Fruit fly (Drosophila melanogaster) whole organism, prepupa: ENCODE data around the gene Pp1-87B.
A peak's percentile ranks its signal among the peaks of the same experiment; 100 is the strongest.

ENCODE experiments used
- Blimp-1 ChIP-seq: fragments of 200-800 bp; sonication (Bioruptor generic); optimal IDR thresholded peaks from 3 replicates; lab custom pipeline; 2017; ENCODE audit warnings: missing biosample characterization, missing genetic modification characterization, mild to moderate bottlenecking, moderate library complexity, missing genetic modification reagents
- CG10631 ChIP-seq: fragments of 200-800 bp; sonication (Bioruptor generic); optimal IDR thresholded peaks from 2 replicates; lab custom pipeline; 2016; ENCODE audit warnings: missing biosample characterization, missing genetic modification characterization
- CG10669 ChIP-seq: fragments of 200-800 bp; sonication (Bioruptor generic); optimal IDR thresholded peaks from 3 replicates; lab custom pipeline; 2018; ENCODE audit warnings: missing biosample characterization, mild to moderate bottlenecking, missing genetic modification characterization, moderate library complexity
- CG11294 ChIP-seq: fragments of 200-800 bp; sonication (Bioruptor generic); IDR thresholded peaks from 2 replicates; pipeline ENCODE4 v1.3.6; 2022; ENCODE audit warnings: missing biosample characterization, missing genetic modification characterization
- CG11762 ChIP-seq: fragments of 200-800 bp; sonication (Bioruptor generic); optimal IDR thresholded peaks from 3 replicates; lab custom pipeline; 2016; ENCODE audit warnings: missing biosample characterization, missing genetic modification characterization; ENCODE audit not compliant: insufficient read depth
- CG15336 ChIP-seq: fragments of 200-800 bp; sonication (Bioruptor generic); IDR thresholded peaks from 2 replicates; pipeline ENCODE4 v1.3.6; 2022; ENCODE audit warnings: missing biosample characterization, missing genetic modification characterization
- CG1621 ChIP-seq: fragments of 200-800 bp; sonication (Bioruptor generic); optimal IDR thresholded peaks from 3 replicates; lab custom pipeline; 2018; ENCODE audit warnings: missing biosample characterization, mild to moderate bottlenecking, missing genetic modification characterization
- CG16779 ChIP-seq: fragments of 200-800 bp; sonication (Bioruptor generic); optimal IDR thresholded peaks from 3 replicates; lab custom pipeline; 2017; ENCODE audit warnings: missing biosample characterization, mild to moderate bottlenecking, missing genetic modification characterization
- CG3032 ChIP-seq: fragments of 200-800 bp; optimal IDR thresholded peaks from 2 replicates; lab custom pipeline; 2019; ENCODE audit warnings: missing biosample characterization, mild to moderate bottlenecking, missing genetic modification characterization, moderate library complexity
- CG31627 ChIP-seq: fragments of 200-800 bp; sonication (Bioruptor generic); optimal IDR thresholded peaks from 3 replicates; lab custom pipeline; 2016; ENCODE audit warnings: missing biosample characterization, missing genetic modification characterization
- CG32006 ChIP-seq: fragments of 200-800 bp; sonication (Bioruptor generic); optimal IDR thresholded peaks from 3 replicates; lab custom pipeline; 2017; ENCODE audit warnings: missing biosample characterization, mild to moderate bottlenecking, missing genetic modification characterization
- CG4318 ChIP-seq: fragments of 200-800 bp; sonication (Bioruptor generic); optimal IDR thresholded peaks from 3 replicates; lab custom pipeline; 2017; ENCODE audit warnings: missing biosample characterization, mild to moderate bottlenecking, missing genetic modification characterization
- CG6163 ChIP-seq: fragments of 200-800 bp; sonication (Bioruptor generic); IDR thresholded peaks from 3 replicates; pipeline ENCODE4 v1.3.6; 2022; ENCODE audit warnings: missing biosample characterization, missing genetic modification characterization
- CG6276 ChIP-seq: fragments of 200-800 bp; sonication (Bioruptor generic); optimal IDR thresholded peaks from 2 replicates; lab custom pipeline; 2017; ENCODE audit warnings: missing biosample characterization, mild to moderate bottlenecking, missing genetic modification characterization
- CG6792 ChIP-seq: fragments of 200-800 bp; sonication (Bioruptor generic); optimal IDR thresholded peaks from 3 replicates; lab custom pipeline; 2016; ENCODE audit warnings: missing biosample characterization, missing genetic modification characterization
- CG6854 ChIP-seq: fragments of 200-800 bp; sonication (Bioruptor generic); optimal IDR thresholded peaks from 2 replicates; lab custom pipeline; 2017; ENCODE audit warnings: missing biosample characterization, mild to moderate bottlenecking, missing genetic modification characterization
- CG8119 ChIP-seq: fragments of 200-800 bp; sonication (Bioruptor generic); IDR thresholded peaks from 3 replicates; pipeline ENCODE4 v1.3.6; 2022; ENCODE audit warnings: missing biosample characterization, missing genetic modification characterization
- CG8632 ChIP-seq: fragments of 200-800 bp; sonication (Bioruptor generic); optimal IDR thresholded peaks from 3 replicates; lab custom pipeline; 2016; ENCODE audit warnings: missing biosample characterization, missing genetic modification characterization
- Eip75B ChIP-seq: fragments of 200-800 bp; sonication (Bioruptor generic); optimal IDR thresholded peaks from 3 replicates; lab custom pipeline; 2016; ENCODE audit warnings: missing biosample characterization, missing genetic modification characterization
- Eip78C ChIP-seq: fragments of 200-800 bp; sonication (Bioruptor generic); peaks from one replicate; lab custom pipeline; 2016; ENCODE audit warnings: missing biosample characterization, missing genetic modification characterization
- Ets21C ChIP-seq: fragments of 200-800 bp; sonication (Bioruptor generic); optimal IDR thresholded peaks from 3 replicates; lab custom pipeline; 2016; ENCODE audit warnings: missing biosample characterization, missing genetic modification characterization
- Gug ChIP-seq: fragments of 200-800 bp; sonication (Bioruptor generic); IDR thresholded peaks from 2 replicates; pipeline ENCODE4 v1.3.6; 2022; ENCODE audit warnings: missing biosample characterization, missing genetic modification characterization
- Hr38 ChIP-seq: sonication (Bioruptor generic); optimal IDR thresholded peaks from 2 replicates; lab custom pipeline; 2016; ENCODE audit warnings: missing biosample characterization, missing genetic modification characterization
- Hr4 ChIP-seq: fragments of 200-800 bp; sonication (Bioruptor generic); optimal IDR thresholded peaks from 3 replicates; lab custom pipeline; 2016; ENCODE audit warnings: missing biosample characterization, missing genetic modification characterization
- Lpt ChIP-seq: fragments of 200-800 bp; sonication (Bioruptor generic); optimal IDR thresholded peaks from 3 replicates; lab custom pipeline; 2016; ENCODE audit warnings: missing biosample characterization, missing genetic modification characterization
- Met ChIP-seq: fragments of 200-800 bp; sonication (Bioruptor generic); optimal IDR thresholded peaks from 3 replicates; lab custom pipeline; 2016; ENCODE audit warnings: missing biosample characterization, missing genetic modification characterization
- OdsH ChIP-seq: fragments of 200-800 bp; sonication (Bioruptor generic); optimal IDR thresholded peaks from 3 replicates; lab custom pipeline; 2016; ENCODE audit warnings: missing biosample characterization, missing genetic modification characterization
- Sox102F ChIP-seq: fragments of 200-800 bp; sonication (Bioruptor generic); optimal IDR thresholded peaks from 2 replicates; lab custom pipeline; 2016; ENCODE audit warnings: missing biosample characterization, mild to moderate bottlenecking, missing genetic modification characterization
- Sox14 ChIP-seq: fragments of 200-800 bp; sonication (Bioruptor generic); optimal IDR thresholded peaks from 3 replicates; lab custom pipeline; 2016; ENCODE audit warnings: missing biosample characterization, missing genetic modification characterization
- achi ChIP-seq: fragments of 200-800 bp; sonication (Bioruptor generic); optimal IDR thresholded peaks from 3 replicates; lab custom pipeline; 2016; ENCODE audit warnings: missing biosample characterization, missing genetic modification characterization
- dac ChIP-seq: fragments of 200-800 bp; sonication (Bioruptor generic); optimal IDR thresholded peaks from 2 replicates; lab custom pipeline; 2017; ENCODE audit warnings: missing biosample characterization, mild to moderate bottlenecking, missing genetic modification characterization
- eg ChIP-seq: fragments of 200-800 bp; sonication (Bioruptor generic); IDR thresholded peaks from 3 replicates; pipeline ENCODE4 v1.3.6; 2022; ENCODE audit warnings: missing biosample characterization, missing genetic modification characterization
- fd59A ChIP-seq: fragments of 200-800 bp; sonication (Bioruptor generic); optimal IDR thresholded peaks from 2 replicates; lab custom pipeline; 2017; ENCODE audit warnings: missing biosample characterization, mild to moderate bottlenecking, missing genetic modification characterization, missing genetic modification reagents
- fd85E ChIP-seq: fragments of 200-800 bp; sonication (Bioruptor generic); optimal IDR thresholded peaks from 3 replicates; lab custom pipeline; 2016; ENCODE audit warnings: missing biosample characterization, missing genetic modification characterization
- fkh ChIP-seq: fragments of 200-800 bp; sonication (Bioruptor generic); optimal IDR thresholded peaks from 3 replicates; lab custom pipeline; 2017; ENCODE audit warnings: missing biosample characterization, mild to moderate bottlenecking, missing genetic modification characterization, moderate library complexity
- lz ChIP-seq: fragments of 200-800 bp; sonication (Bioruptor generic); optimal IDR thresholded peaks from 3 replicates; lab custom pipeline; 2016; ENCODE audit warnings: missing biosample characterization, missing genetic modification characterization
- net ChIP-seq: fragments of 200-800 bp; sonication (Bioruptor generic); optimal IDR thresholded peaks from 3 replicates; lab custom pipeline; 2016; ENCODE audit warnings: missing biosample characterization, missing genetic modification characterization
- pdm3 ChIP-seq: fragments of 200-800 bp; sonication (Bioruptor generic); optimal IDR thresholded peaks from 3 replicates; lab custom pipeline; 2016; ENCODE audit warnings: missing biosample characterization, missing genetic modification characterization
- spab ChIP-seq: fragments of 200-800 bp; sonication (Bioruptor generic); optimal IDR thresholded peaks from 2 replicates; lab custom pipeline; 2017; ENCODE audit warnings: missing biosample characterization, mild to moderate bottlenecking, missing genetic modification characterization, missing genetic modification reagents
- ss ChIP-seq, 2 experiments: fragments of 200-800 bp; sonication (Bioruptor generic); optimal IDR thresholded peaks; 2 replicates in 1 of 2; 3 replicates in 1 of 2; lab custom pipeline; 2017 to 2018; ENCODE audit warnings: mild to moderate bottlenecking in 2 of 2, missing biosample characterization in 2 of 2, missing genetic modification characterization in 2 of 2, moderate library complexity in 1 of 2
- svp ChIP-seq: fragments of 200-800 bp; sonication (Bioruptor generic); peaks from one replicate; lab custom pipeline; 2016; ENCODE audit warnings: missing biosample characterization, missing genetic modification characterization
- topi ChIP-seq: fragments of 200-800 bp; sonication (Bioruptor generic); optimal IDR thresholded peaks from 3 replicates; lab custom pipeline; 2016; ENCODE audit warnings: missing biosample characterization, missing genetic modification characterization

The Pp1-87B gene

dm6 chr3R:12383784-12384183 lies 41.9 kb downstream of the Pp1-87B start:
- TF ChIP-seq CG15336 (GFP tag; lab: Robert Waterston, UW) (no peak), Sox102F (GFP tag; lab: Kevin White, UChicago) (no peak), lz (GFP tag; lab: Kevin White, UChicago) (no peak), Eip78C (GFP tag; lab: Kevin White, UChicago) (peak; percentile 71), fkh (peak; percentile 73), ss (GFP tag; optimal IDR thresholded peaks at IDR 0.05; lab: Kevin White, UChicago) (no peak), Ets21C (GFP tag; lab: Kevin White, UChicago) (no peak), CG6792 (no peak)

- TF ChIP-seq OdsH (GFP tag; lab: Kevin White, UChicago) = no peak
- no peak for TF ChIP-seq Hr38 (GFP tag; lab: Kevin White, UChicago)
- TF ChIP-seq dac (GFP tag; lab: Kevin White, UChicago) = no peak
- no peak for TF ChIP-seq Hr4
- no peak for TF ChIP-seq fd59A (GFP tag; lab: Kevin White, UChicago)
- no peak for TF ChIP-seq Blimp-1 (GFP tag; lab: Kevin White, UChicago)
- TF ChIP-seq topi (GFP tag; lab: Kevin White, UChicago) = no peak
- no peak for TF ChIP-seq CG10631 (GFP tag; lab: Kevin White, UChicago)
- no peak for TF ChIP-seq CG8632 (GFP tag; lab: Kevin White, UChicago)
- no peak for TF ChIP-seq fd85E (GFP tag; lab: Kevin White, UChicago)
- TF ChIP-seq eg (GFP tag; lab: Robert Waterston, UW) = no peak
- TF ChIP-seq CG6792 = no peak
- TF ChIP-seq CG11762 (GFP tag; lab: Kevin White, UChicago) = no peak
- no peak for TF ChIP-seq spab
- TF ChIP-seq CG3032 (tag; lab: Kevin White, UChicago) = no peak
- TF ChIP-seq CG8119 (GFP tag; lab: Robert Waterston, UW) = no peak
- TF ChIP-seq CG10669 (GFP tag; lab: Kevin White, UChicago) = no peak
- no peak for TF ChIP-seq CG15336 (GFP tag; lab: Robert Waterston, UW)
- TF ChIP-seq, all 60 proteins: peak for 0
Observed at dm6 chr3R:12383036-12383435, 42.7 kb downstream of the Pp1-87B start, which contains the start of gene GstD11. Gene GstD11, plus strand, starts transcription at chr3R:12383336.

dm6 chr3R:12382563-12382962 lies 43.2 kb downstream of the Pp1-87B start, which contains the start of gene CG10035:
Gene CG10035, minus strand, starts transcription at chr3R:12382691.
- TF ChIP-seq CG10669 (GFP tag; lab: Kevin White, UChicago) (no peak), CG16779 (no peak), spab (no peak), pdm3 (no peak), Lpt (no peak)

- peak; percentile 74 for TF ChIP-seq CG15336 (GFP tag; lab: Robert Waterston, UW)
- peak; percentile 44 for TF ChIP-seq CG6276 (GFP tag; lab: Kevin White, UChicago)
- peak; percentile 78 for TF ChIP-seq CG32006 (GFP tag; lab: Kevin White, UChicago)
- peak; percentile 3 for TF ChIP-seq net (GFP tag; lab: Kevin White, UChicago)
- 0 out of 2 replicates have a peak, but pooled peaks have one; percentile 38 for TF ChIP-seq Gug (GFP tag; lab: Robert Waterston, UW)
- TF ChIP-seq dac (GFP tag; lab: Kevin White, UChicago) = peak; percentile 23
- no peak for TF ChIP-seq CG6854 (GFP tag; lab: Kevin White, UChicago)
- TF ChIP-seq CG16779 = no peak
- peak; percentile 54 for TF ChIP-seq Hr4
- no peak for TF ChIP-seq Met (GFP tag; lab: Kevin White, UChicago)
- TF ChIP-seq Eip78C (GFP tag; lab: Kevin White, UChicago) = peak; percentile 60
- no peak for TF ChIP-seq CG31627 (GFP tag; lab: Kevin White, UChicago)
- TF ChIP-seq Sox14 = peak; percentile 0
- TF ChIP-seq achi (GFP tag; lab: Kevin White, UChicago) = peak; percentile 27
- TF ChIP-seq CG4318 (GFP tag; lab: Kevin White, UChicago) = peak; percentile 54
- TF ChIP-seq Eip75B (GFP tag; lab: Kevin White, UChicago) = no peak
- TF ChIP-seq eg (GFP tag; lab: Robert Waterston, UW) = peak; percentile 54
- no peak for TF ChIP-seq fd85E (GFP tag; lab: Kevin White, UChicago)
- no peak for TF ChIP-seq lz (GFP tag; lab: Kevin White, UChicago)
- TF ChIP-seq svp (GFP tag; lab: Kevin White, UChicago) = peak; percentile 70
- peak; percentile 66 for TF ChIP-seq CG8119 (GFP tag; lab: Robert Waterston, UW)
- peak; percentile 77 for TF ChIP-seq CG6163 (GFP tag; lab: Robert Waterston, UW)
- TF ChIP-seq pdm3 = peak; percentile 34
- TF ChIP-seq CG1621 (tag; lab: Kevin White, UChicago) = no peak
- TF ChIP-seq Lpt = peak; percentile 45
- TF ChIP-seq CG11294 (GFP tag; lab: Robert Waterston, UW) = peak; percentile 31; the same call in 1 of the 2 replicates
Observed at dm6 chr3R:12381130-12381700, 44.5 kb downstream of the Pp1-87B start.
